Worm (Caenorhabditis elegans): ENCODE measurements around the gene tomm-20.

tomm-20 gene

ce11 chrV:12303453-12304077 is 39.7 kb downstream of the tomm-20 start (continued):
- TF ChIP-seq Y67H2A.10 (GFP tag; conservative IDR thresholded peaks at IDR 0.05) (peak; percentile 87), nhr-179 (tag; optimal IDR thresholded peaks at IDR 0.05) (peak; percentile 90), bed-2 (GFP tag; IDR thresholded peaks at IDR 0.05) (peak; percentile 96), hlh-26 (GFP tag; conservative IDR thresholded peaks at IDR 0.05) (peak; percentile 87), ceh-91 (GFP tag; IDR thresholded peaks at IDR 0.05) (peak; percentile 80), cebp-2 (GFP tag; IDR thresholded peaks at IDR 0.05) (peak; percentile 100), ekl-4 (GFP tag; IDR thresholded peaks at IDR 0.05) (peak; percentile 99), atf-7 (tag; optimal IDR thresholded peaks at IDR 0.05) (peak; percentile 97), somi-1 (GFP tag; optimal IDR thresholded peaks at IDR 0.05) (peak; percentile 96), madf-10 (tag; optimal IDR thresholded peaks at IDR 0.05) (peak; percentile 93), ets-4 (GFP tag; optimal IDR thresholded peaks at IDR 0.05) (peak; percentile 100), lag-1 (GFP tag; IDR thresholded peaks at IDR 0.05) (peak; percentile 99), nfya-2 (GFP tag; IDR thresholded peaks at IDR 0.05) (peak; percentile 97), lir-1 (GFP tag; conservative IDR thresholded peaks at IDR 0.05) (peak; percentile 78; the same call in 1 of the 2 replicates), mes-4 (tag; optimal IDR thresholded peaks at IDR 0.05) (peak; percentile 96), K12H6.12 (tag; optimal IDR thresholded peaks at IDR 0.05) (peak; percentile 91), F10E7.11 (tag; optimal IDR thresholded peaks at IDR 0.05) (peak; percentile 100), Y53F4B.3 (GFP tag; IDR thresholded peaks at IDR 0.05) (peak; percentile 90), rcor-1 (GFP tag; IDR thresholded peaks at IDR 0.05) (peak; percentile 98), F22D6.2 (tag; optimal IDR thresholded peaks at IDR 0.05) (peak; percentile 90), lsl-1 (GFP tag; optimal IDR thresholded peaks at IDR 0.05) (peak; percentile 77), hrde-1 (tag; optimal IDR thresholded peaks at IDR 0.05; ENCODE audit: borderline replicate concordance) (peak; percentile 98), chd-7 (tag; optimal IDR thresholded peaks at IDR 0.05) (peak; percentile 100), ztf-18 (tag; optimal IDR thresholded peaks at IDR 0.05) (peak; percentile 91), ZK185.1 (tag; optimal IDR thresholded peaks at IDR 0.05; ENCODE audit: poor library complexity, severe bottlenecking) (peak; percentile 96), Y95B8A.8 (GFP tag; IDR thresholded peaks at IDR 0.05) (peak; percentile 93), ccch-3 (GFP tag; optimal IDR thresholded peaks at IDR 0.05) (peak; percentile 98), efl-1 (GFP tag; optimal IDR thresholded peaks at IDR 0.05) (peak; percentile 49), lin-40 (tag; optimal IDR thresholded peaks at IDR 0.05) (peak; percentile 91), attf-5 (GFP tag; optimal IDR thresholded peaks at IDR 0.05) (peak; percentile 97), die-1 (tag; optimal IDR thresholded peaks at IDR 0.05) (peak; percentile 99), F57C9.4 (tag; optimal IDR thresholded peaks at IDR 0.05) (peak; percentile 99), unc-62 (GFP tag; optimal IDR thresholded peaks at IDR 0.05) (no peak), him-1 (tag; optimal IDR thresholded peaks at IDR 0.05) (peak; percentile 99), F39B2.1 (GFP tag; IDR thresholded peaks at IDR 0.05) (peak; percentile 96), F52B5.7 (tag; optimal IDR thresholded peaks at IDR 0.05) (peak; percentile 100), akir-1 (GFP tag; optimal IDR thresholded peaks at IDR 0.05) (peak; percentile 89), ztf-28 (GFP tag; IDR thresholded peaks at IDR 0.05) (peak; percentile 97), tlf-1 (GFP tag; optimal IDR thresholded peaks at IDR 0.05) (peak; percentile 95), snpc-4 (GFP tag; optimal IDR thresholded peaks at IDR 0.05) (peak; percentile 87), snpc-4 (tag; optimal IDR thresholded peaks at IDR 0.05) (peak in 3 of 4 experiments; percentile 83 to 87 (median 86)), pbrm-1 (GFP tag; IDR thresholded peaks at IDR 0.05) (peak; percentile 90), unc-130 (GFP tag; optimal IDR thresholded peaks at IDR 0.05) (peak; percentile 85), F55B11.4 (tag; optimal IDR thresholded peaks at IDR 0.05; ENCODE audit: borderline replicate concordance, insufficient read depth) (peak; percentile 58), sptf-2 (GFP tag; optimal IDR thresholded peaks at IDR 0.05) (peak; percentile 100), lin-54 (GFP tag; optimal IDR thresholded peaks at IDR 0.05) (peak; percentile 95), attf-3 (GFP tag; conservative IDR thresholded peaks at IDR 0.05) (peak; percentile 84), dox-1 (GFP tag; IDR thresholded peaks at IDR 0.05) (peak; percentile 99)
